Worm (Caenorhabditis elegans): ENCODE measurements around the gene F27E5.7.

- TF ChIP-seq ceh-9 (tag; optimal IDR thresholded peaks at IDR 0.05): no peak
- no peak for TF ChIP-seq ttx-3 (tag; optimal IDR thresholded peaks at IDR 0.05)
- no peak for TF ChIP-seq fax-1 (tag; optimal IDR thresholded peaks at IDR 0.05)
- no peak for TF ChIP-seq pqm-1 (tag; optimal IDR thresholded peaks at IDR 0.05)
- TF ChIP-seq ahr-1 (tag; optimal IDR thresholded peaks at IDR 0.05): no peak
- TF ChIP-seq tbx-2 (tag; optimal IDR thresholded peaks at IDR 0.05): no peak
- no peak for TF ChIP-seq C38D4.7 (GFP tag; optimal IDR thresholded peaks at IDR 0.05)
- TF ChIP-seq nfya-1 (tag; optimal IDR thresholded peaks at IDR 0.05): no peak
- TF ChIP-seq Y22D7AL.16 (tag; optimal IDR thresholded peaks at IDR 0.05): no peak
- no peak for TF ChIP-seq ama-1 (optimal IDR thresholded peaks at IDR 0.05)
- TF ChIP-seq madf-2 (tag; optimal IDR thresholded peaks at IDR 0.05): no peak
- no peak for TF ChIP-seq ceh-19 (GFP tag; optimal IDR thresholded peaks at IDR 0.05)
- no peak for TF ChIP-seq ref-2 (tag; optimal IDR thresholded peaks at IDR 0.05)
- no peak for TF ChIP-seq C08G9.2 (tag; optimal IDR thresholded peaks at IDR 0.05)
These were observed 19.4 kb upstream of the F27E5.7 start for ce11 chrII:10103212-10103611.

Data from whole organism, late embryonic.